Fruit fly (Drosophila melanogaster) whole organism, embryonic: Measurements from ENCODE around the gene CG43731.

Source experiments
- Asciz ChIP-seq: fragments of 200-800 bp; sonication (Bioruptor generic); optimal IDR thresholded peaks from 2 replicates; lab custom pipeline; 2017; ENCODE audit warnings: missing biosample characterization, mild to moderate bottlenecking, missing genetic modification characterization, missing genetic modification reagents
- BEAF-32 ChIP-seq: fragments of 200-800 bp; sonication (Bioruptor generic); optimal IDR thresholded peaks from 3 replicates; lab custom pipeline; 2017; ENCODE audit warnings: missing biosample characterization, missing genetic modification characterization, mild to moderate bottlenecking, moderate library complexity, missing genetic modification reagents
- BtbVII ChIP-seq: fragments of 200-800 bp; sonication (Bioruptor generic); optimal IDR thresholded peaks from 3 replicates; lab custom pipeline; 2017; ENCODE audit warnings: missing biosample characterization, mild to moderate bottlenecking, missing genetic modification characterization
- CG12071 ChIP-seq: fragments of 200-800 bp; sonication (Bioruptor generic); optimal IDR thresholded peaks from 3 replicates; lab custom pipeline; 2018; ENCODE audit warnings: missing biosample characterization, mild to moderate bottlenecking, missing genetic modification characterization
- CG16779 ChIP-seq: fragments of 200-800 bp; sonication (Bioruptor generic); IDR thresholded peaks from 2 replicates; pipeline ENCODE4 v1.3.6; 2022; ENCODE audit warnings: missing biosample characterization, missing genetic modification characterization
- CG17328 ChIP-seq: fragments of 200-800 bp; sonication (Bioruptor generic); IDR thresholded peaks from 2 replicates; pipeline ENCODE4 v1.3.6; 2022; ENCODE audit warnings: missing biosample characterization, missing genetic modification characterization
- CG17568 ChIP-seq: fragments of 200-800 bp; sonication (Bioruptor generic); optimal IDR thresholded peaks from 2 replicates; lab custom pipeline; 2018; ENCODE audit warnings: missing biosample characterization, mild to moderate bottlenecking, missing genetic modification characterization, moderate library complexity
- CG2678 ChIP-seq: fragments of 200-800 bp; sonication (Bioruptor generic); optimal IDR thresholded peaks from 3 replicates; lab custom pipeline; 2019; ENCODE audit warnings: missing biosample characterization, mild to moderate bottlenecking, missing genetic modification characterization, moderate library complexity
- CG30403 ChIP-seq: fragments of 200-800 bp; sonication (Bioruptor generic); optimal IDR thresholded peaks from 3 replicates; lab custom pipeline; 2016; ENCODE audit warnings: missing biosample characterization, missing genetic modification characterization
- CG31224 ChIP-seq: fragments of 200-800 bp; sonication (Bioruptor generic); IDR thresholded peaks from 2 replicates; pipeline ENCODE4 v1.3.6; 2022; ENCODE audit warnings: missing biosample characterization, missing genetic modification characterization
- CG42726 ChIP-seq: fragments of 200-800 bp; sonication (Bioruptor generic); IDR thresholded peaks from 2 replicates; pipeline ENCODE4 v1.3.6; 2022; ENCODE audit warnings: missing biosample characterization, missing genetic modification characterization; ENCODE audit not compliant: partially characterized antibody
- CG4360 ChIP-seq: fragments of 200-800 bp; sonication (Bioruptor generic); IDR thresholded peaks from 2 replicates; pipeline ENCODE4 v1.3.6; 2022; ENCODE audit warnings: missing biosample characterization, missing genetic modification characterization
- CG6683 ChIP-seq: fragments of 200-800 bp; sonication (Bioruptor generic); optimal IDR thresholded peaks from 2 replicates; lab custom pipeline; 2017; ENCODE audit warnings: missing biosample characterization, mild to moderate bottlenecking, missing genetic modification characterization, missing genetic modification reagents
- CG6813 ChIP-seq: fragments of 200-800 bp; sonication (Bioruptor generic); optimal IDR thresholded peaks from 2 replicates; lab custom pipeline; 2017; ENCODE audit warnings: missing biosample characterization, missing genetic modification characterization, mild to moderate bottlenecking, moderate library complexity, missing genetic modification reagents
- CG6854 ChIP-seq: fragments of 200-800 bp; sonication (Bioruptor generic); optimal IDR thresholded peaks from 3 replicates; lab custom pipeline; 2017; ENCODE audit warnings: missing biosample characterization, mild to moderate bottlenecking, missing genetic modification characterization
- CG7928 ChIP-seq: fragments of 200-800 bp; sonication (Bioruptor generic); optimal IDR thresholded peaks from 2 replicates; lab custom pipeline; 2017; ENCODE audit warnings: missing biosample characterization, mild to moderate bottlenecking, missing genetic modification characterization
- CG8281 ChIP-seq: fragments of 200-800 bp; sonication (Bioruptor generic); optimal IDR thresholded peaks from 2 replicates; lab custom pipeline; 2018; ENCODE audit warnings: missing biosample characterization, mild to moderate bottlenecking, missing genetic modification characterization, moderate library complexity
- CG8290 ChIP-seq, 3 experiments: fragments of 200-800 bp; sonication (Bioruptor generic); optimal IDR thresholded peaks; 2 replicates each; lab custom pipeline; 2016 to 2019; ENCODE audit warnings: missing biosample characterization in 3 of 3, missing genetic modification characterization in 3 of 3, mild to moderate bottlenecking in 2 of 3, moderate library complexity in 1 of 3
- CG8944 ChIP-seq: fragments of 200-800 bp; sonication (Bioruptor generic); optimal IDR thresholded peaks from 3 replicates; lab custom pipeline; 2016; ENCODE audit warnings: missing biosample characterization, missing genetic modification characterization
- Dfd ChIP-seq, 2 experiments: fragments of >200 bp; optimal IDR thresholded peaks; 2 replicates each; lab custom pipeline; 2017; ENCODE audit warnings: missing biosample characterization in 2 of 2, missing genetic modification characterization in 2 of 2
- ERR ChIP-seq: fragments of 200-800 bp; sonication (Bioruptor generic); optimal IDR thresholded peaks from 2 replicates; lab custom pipeline; 2016; ENCODE audit warnings: missing biosample characterization, missing genetic modification characterization
- H15 ChIP-seq: fragments of 200-800 bp; sonication (Bioruptor generic); IDR thresholded peaks from 3 replicates; pipeline ENCODE4 v1.3.6; 2022; ENCODE audit warnings: missing biosample characterization, missing genetic modification characterization
- Hand ChIP-seq: fragments of 200-800 bp; sonication (Bioruptor generic); optimal IDR thresholded peaks from 2 replicates; lab custom pipeline; 2017; ENCODE audit warnings: mild to moderate bottlenecking, missing biosample characterization, missing genetic modification reagents, missing genetic modification characterization
- Hmr ChIP-seq: fragments of 200-800 bp; sonication (Bioruptor generic); optimal IDR thresholded peaks from 3 replicates; lab custom pipeline; 2017; ENCODE audit warnings: mild to moderate bottlenecking, missing biosample characterization, missing genetic modification reagents, missing genetic modification characterization
- Lhr ChIP-seq: fragments of 200-800 bp; sonication (Bioruptor generic); optimal IDR thresholded peaks from 3 replicates; lab custom pipeline; 2017; ENCODE audit warnings: mild to moderate bottlenecking, missing biosample characterization, missing genetic modification reagents, missing genetic modification characterization
- Med ChIP-seq: fragments of 200-800 bp; sonication (Bioruptor generic); peaks from one replicate; lab custom pipeline; 2016; ENCODE audit warnings: missing biosample characterization, missing genetic modification characterization, mild to moderate bottlenecking, inconsistent platforms, moderate library complexity
- Nf-YA ChIP-seq: fragments of 200-800 bp; sonication (Bioruptor generic); IDR thresholded peaks from 2 replicates; pipeline ENCODE4 v1.3.6; 2022; ENCODE audit warnings: missing biosample characterization, missing genetic modification characterization
- Ptx1 ChIP-seq: fragments of 200-800 bp; sonication (Bioruptor generic); IDR thresholded peaks from 2 replicates; pipeline ENCODE4 v1.3.6; 2022; ENCODE audit warnings: missing biosample characterization, missing genetic modification characterization
- abd-A ChIP-seq: fragments of 200-800 bp; sonication (Bioruptor generic); optimal IDR thresholded peaks from 3 replicates; lab custom pipeline; 2019; ENCODE audit warnings: missing biosample characterization, mild to moderate bottlenecking, missing genetic modification characterization, moderate library complexity
- al ChIP-seq: fragments of 200-800 bp; sonication (Bioruptor generic); IDR thresholded peaks from 2 replicates; pipeline ENCODE4 v1.3.6; 2022; ENCODE audit warnings: missing biosample characterization, missing genetic modification characterization
- ash1 ChIP-seq: fragments of 200-800 bp; sonication (Bioruptor generic); optimal IDR thresholded peaks from 2 replicates; lab custom pipeline; 2018; ENCODE audit warnings: missing biosample characterization, mild to moderate bottlenecking, missing genetic modification characterization
- bowl ChIP-seq: fragments of 200-800 bp; sonication (Bioruptor generic); IDR thresholded peaks from 2 replicates; pipeline ENCODE4 v1.3.6; 2022; ENCODE audit warnings: missing biosample characterization, missing genetic modification characterization
- br ChIP-seq: fragments of >200 bp; optimal IDR thresholded peaks from 2 replicates; lab custom pipeline; 2017
- da ChIP-seq: fragments of 200-800 bp; sonication (Bioruptor generic); optimal IDR thresholded peaks from 2 replicates; lab custom pipeline; 2016; ENCODE audit warnings: missing biosample characterization, missing genetic modification characterization
- emc ChIP-seq: fragments of 200-800 bp; sonication (Bioruptor generic); optimal IDR thresholded peaks from 2 replicates; lab custom pipeline; 2016; ENCODE audit warnings: missing biosample characterization, missing genetic modification characterization
- fd102C ChIP-seq: fragments of 200-800 bp; sonication (Bioruptor generic); optimal IDR thresholded peaks from 2 replicates; lab custom pipeline; 2018; ENCODE audit warnings: missing biosample characterization, mild to moderate bottlenecking, missing genetic modification characterization, moderate library complexity
- gro ChIP-seq: fragments of 200-800 bp; sonication (Bioruptor generic); optimal IDR thresholded peaks from 2 replicates; lab custom pipeline; 2016; ENCODE audit warnings: missing biosample characterization, missing genetic modification characterization
- her ChIP-seq: fragments of 200-800 bp; sonication (Bioruptor generic); optimal IDR thresholded peaks from 2 replicates; lab custom pipeline; 2016; ENCODE audit warnings: missing biosample characterization, missing genetic modification characterization
- hkb ChIP-seq, 2 experiments: fragments of 200-800 bp in 1 of 2; fragments of >200 bp in 1 of 2; sonication (Bioruptor generic) in 1 of 2; IDR thresholded peaks in 1 of 2; optimal IDR thresholded peaks in 1 of 2; 2 replicates each; pipeline versions ENCODE4 v1.3.6 to Lab custom; 2017 to 2022; ENCODE audit warnings: missing biosample characterization in 1 of 2, missing genetic modification characterization in 1 of 2
- jigr1 ChIP-seq: fragments of 200-800 bp; sonication (Bioruptor generic); IDR thresholded peaks from 3 replicates; pipeline ENCODE4 v1.3.6; 2022; ENCODE audit warnings: missing biosample characterization, missing genetic modification characterization
- lab ChIP-seq: fragments of 200-800 bp; sonication (Bioruptor generic); optimal IDR thresholded peaks from 3 replicates; lab custom pipeline; 2017; ENCODE audit warnings: missing biosample characterization, missing genetic modification characterization, mild to moderate bottlenecking, moderate library complexity, missing genetic modification reagents
- nau ChIP-seq: fragments of 200-800 bp; sonication (Bioruptor generic); optimal IDR thresholded peaks from 3 replicates; lab custom pipeline; 2017; ENCODE audit warnings: missing biosample characterization, mild to moderate bottlenecking, missing genetic modification characterization, missing genetic modification reagents
- nmo ChIP-seq: fragments of 200-800 bp; sonication (Bioruptor generic); optimal IDR thresholded peaks from 2 replicates; lab custom pipeline; 2018; ENCODE audit warnings: missing biosample characterization, mild to moderate bottlenecking, missing genetic modification characterization, moderate library complexity
- sd ChIP-seq: fragments of 200-800 bp; sonication (Bioruptor generic); optimal IDR thresholded peaks from 3 replicates; lab custom pipeline; 2018; ENCODE audit warnings: missing biosample characterization, mild to moderate bottlenecking, missing genetic modification characterization, moderate library complexity
- seq ChIP-seq: fragments of 200-800 bp; sonication (Bioruptor generic); IDR thresholded peaks from 2 replicates; pipeline ENCODE4 v1.3.6; 2022; ENCODE audit warnings: missing biosample characterization, missing genetic modification characterization
- sr ChIP-seq: fragments of 200-800 bp; sonication (Bioruptor generic); IDR thresholded peaks from 3 replicates; pipeline ENCODE4 v1.3.6; 2022; ENCODE audit warnings: missing biosample characterization, missing genetic modification characterization
- stc ChIP-seq: fragments of 200-800 bp; sonication (Bioruptor generic); IDR thresholded peaks from 2 replicates; pipeline ENCODE4 v1.3.6; 2022; ENCODE audit warnings: missing biosample characterization, missing genetic modification characterization
- tll ChIP-seq, 2 experiments: fragments of 200-800 bp in 1 of 2; fragments of >200 bp in 1 of 2; sonication (Bioruptor generic) in 1 of 2; optimal IDR thresholded peaks; 2 replicates each; lab custom pipeline; 2017 to 2019; ENCODE audit warnings: missing biosample characterization in 2 of 2, missing genetic modification characterization in 2 of 2, mild to moderate bottlenecking in 1 of 2, moderate library complexity in 1 of 2
- zen ChIP-seq: fragments of 200-800 bp; sonication (Bioruptor generic); optimal IDR thresholded peaks from 3 replicates; lab custom pipeline; 2018; ENCODE audit warnings: missing biosample characterization, mild to moderate bottlenecking, missing genetic modification characterization, moderate library complexity
- zen2 ChIP-seq: fragments of 200-800 bp; sonication (Bioruptor generic); IDR thresholded peaks from 3 replicates; pipeline ENCODE4 v1.3.6; 2022; ENCODE audit warnings: missing biosample characterization, missing genetic modification characterization; ENCODE audit not compliant: partially characterized antibody

The CG43731 gene

DNA sequence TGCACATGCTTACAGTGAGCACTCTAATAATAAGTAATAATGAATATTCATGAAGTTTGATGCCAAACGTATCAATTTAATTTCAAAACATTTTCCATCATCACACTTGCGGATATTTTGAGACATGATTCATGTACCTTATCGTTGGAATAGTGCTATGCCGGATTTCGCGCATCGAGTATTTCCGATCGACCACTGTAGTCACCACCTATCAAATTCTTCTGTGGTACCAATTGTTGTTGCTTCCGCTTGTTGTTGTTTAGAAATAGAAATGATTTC, 39.1 kb downstream of the CG43731 start (continued):
- TF ChIP-seq CG8281 (tag; lab: Kevin White, UChicago) (no peak), CG17328 (no peak), ERR (GFP tag; lab: Kevin White, UChicago) (peak; percentile 5), CG8944 (GFP tag; lab: Kevin White, UChicago) (no peak), CG6854 (no peak), CG12071 (GFP tag; lab: Kevin White, UChicago) (no peak), al (GFP tag; lab: Robert Waterston, UW) (0 out of 2 replicates have a peak, but pooled peaks have one; percentile 16), hkb (optimal IDR thresholded peaks at IDR 0.05; lab: Kevin White, UChicago) (no peak), hkb (GFP tag; IDR thresholded peaks at IDR 0.05; lab: Robert Waterston, UW) (0 out of 2 replicates have a peak, but pooled peaks have one; percentile 34), CG6813 (GFP tag; lab: Kevin White, UChicago) (peak; percentile 26), CG42726 (GFP tag; lab: Robert Waterston, UW) (no peak), her (GFP tag; lab: Kevin White, UChicago) (no peak), Med (GFP tag; lab: Kevin White, UChicago) (peak; percentile 91), Ptx1 (GFP tag; lab: Robert Waterston, UW) (peak; percentile 49; the same call in 1 of the 2 replicates), H15 (GFP tag; lab: Robert Waterston, UW) (no peak), CG6683 (GFP tag; lab: Kevin White, UChicago) (peak; percentile 12), sd (tag; lab: Kevin White, UChicago) (no peak), CG31224 (0 out of 2 replicates have a peak, but pooled peaks have one; percentile 14), bowl (no peak), zen2 (GFP tag; lab: Robert Waterston, UW) (no peak), CG7928 (GFP tag; lab: Kevin White, UChicago) (no peak), fd102C (GFP tag; lab: Kevin White, UChicago) (no peak), br (lab: Kevin White, UChicago) (no peak), zen (tag; lab: Kevin White, UChicago) (no peak), Nf-YA (GFP tag; lab: Robert Waterston, UW) (no peak), lab (peak; percentile 59), gro (peak; percentile 53), CG8290 (GFP tag; optimal IDR thresholded peaks at IDR 0.05; lab: Kevin White, UChicago) (no peak), CG8290 (tag; optimal IDR thresholded peaks at IDR 0.05; lab: Kevin White, UChicago) (peak in 1 of 2 experiments; percentile 76), CG16779 (GFP tag; lab: Robert Waterston, UW) (0 out of 2 replicates have a peak, but pooled peaks have one; percentile 4), Hand (no peak), ash1 (GFP tag; lab: Kevin White, UChicago) (no peak), BEAF-32 (GFP tag; lab: Kevin White, UChicago) (no peak), stc (GFP tag; lab: Robert Waterston, UW) (no peak), seq (GFP tag; lab: Robert Waterston, UW) (peak; percentile 60), nmo (GFP tag; lab: Kevin White, UChicago) (peak; percentile 25), Hmr (GFP tag; lab: Kevin White, UChicago) (peak; percentile 52), emc (GFP tag; lab: Kevin White, UChicago) (no peak), sr (GFP tag; lab: Robert Waterston, UW) (no peak), CG30403 (GFP tag; lab: Kevin White, UChicago) (peak; percentile 18), Lhr (GFP tag; lab: Kevin White, UChicago) (no peak), CG17568 (GFP tag; lab: Kevin White, UChicago) (no peak), abd-A (tag; lab: Kevin White, UChicago) (no peak), tll (GFP tag; optimal IDR thresholded peaks at IDR 0.05; lab: Kevin White, UChicago) (no peak), nau (GFP tag; lab: Kevin White, UChicago) (no peak), jigr1 (GFP tag; lab: Robert Waterston, UW) (no peak), Dfd (GFP tag; optimal IDR thresholded peaks at IDR 0.05; lab: Kevin White, UChicago) (no peak), CG4360 (no peak), BtbVII (no peak), CG2678 (tag; lab: Kevin White, UChicago) (peak; percentile 55), da (no peak), Asciz (GFP tag; lab: Kevin White, UChicago) (no peak)
